Worm (Caenorhabditis elegans) whole organism, dauer: Measurements from ENCODE around the gene srn-1.

Experiments
- unc-62 ChIP-seq: sonication (generic microtip); optimal IDR thresholded peaks from 2 replicates; lab custom pipeline; 2017; ENCODE audit warnings: missing biosample characterization, missing genetic modification reagents, missing genetic modification characterization

srn-1 gene

DNA sequence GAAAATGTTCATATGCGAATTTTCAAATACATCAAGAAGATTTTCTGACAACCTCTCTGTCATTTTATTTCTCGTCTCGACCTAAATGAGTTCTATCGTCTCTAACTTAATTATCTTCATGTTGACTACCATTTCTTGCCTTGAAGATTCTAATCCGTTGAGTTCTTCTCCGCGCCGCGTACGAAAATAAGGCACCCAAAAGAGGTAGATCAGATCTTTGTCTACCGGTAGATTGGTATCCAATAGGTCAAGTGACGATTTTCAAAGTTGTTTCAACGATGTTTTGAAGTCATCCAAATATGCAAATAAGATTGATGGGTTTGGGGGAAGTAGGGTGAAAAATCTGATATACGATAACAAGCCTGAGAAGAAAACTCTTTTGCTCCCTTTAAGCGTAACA lies 32.3 kb downstream of the srn-1 start:
- TF ChIP-seq unc-62 (GFP tag; lab: Kevin White, UChicago), result no peak

ce11 chrV:6250959-6251598 lies 35.2 kb downstream of the srn-1 start:
- no peak for TF ChIP-seq unc-62 (GFP tag; lab: Kevin White, UChicago)

ce11 chrV:6249135-6249534 lies 37.1 kb downstream of the srn-1 start:
- TF ChIP-seq unc-62 (GFP tag; lab: Kevin White, UChicago), result no peak

DNA sequence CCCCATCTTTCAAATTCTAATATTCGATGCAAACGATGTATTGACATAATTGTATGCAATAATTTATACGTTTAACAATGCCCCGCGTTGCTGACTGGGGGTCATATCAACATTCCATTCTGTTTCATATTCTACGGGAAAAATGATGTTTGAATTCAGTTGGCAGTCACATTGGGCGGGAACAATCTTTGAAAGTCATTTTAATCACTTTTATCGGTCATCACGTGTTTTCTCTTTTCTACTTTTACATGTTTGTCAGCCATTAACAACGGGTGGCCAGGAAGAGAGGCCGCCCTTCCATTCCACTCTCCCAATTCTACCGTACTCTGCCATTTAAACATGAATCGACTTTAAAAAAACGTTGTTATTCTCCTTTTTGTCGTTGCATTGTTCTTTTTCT lies 37.5 kb downstream of the srn-1 start:
- TF ChIP-seq unc-62 (GFP tag; lab: Kevin White, UChicago), result no peak

ce11 chrV:6247397-6247796 lies 38.8 kb downstream of the srn-1 start:
- TF ChIP-seq unc-62 (GFP tag; lab: Kevin White, UChicago), result no peak

DNA sequence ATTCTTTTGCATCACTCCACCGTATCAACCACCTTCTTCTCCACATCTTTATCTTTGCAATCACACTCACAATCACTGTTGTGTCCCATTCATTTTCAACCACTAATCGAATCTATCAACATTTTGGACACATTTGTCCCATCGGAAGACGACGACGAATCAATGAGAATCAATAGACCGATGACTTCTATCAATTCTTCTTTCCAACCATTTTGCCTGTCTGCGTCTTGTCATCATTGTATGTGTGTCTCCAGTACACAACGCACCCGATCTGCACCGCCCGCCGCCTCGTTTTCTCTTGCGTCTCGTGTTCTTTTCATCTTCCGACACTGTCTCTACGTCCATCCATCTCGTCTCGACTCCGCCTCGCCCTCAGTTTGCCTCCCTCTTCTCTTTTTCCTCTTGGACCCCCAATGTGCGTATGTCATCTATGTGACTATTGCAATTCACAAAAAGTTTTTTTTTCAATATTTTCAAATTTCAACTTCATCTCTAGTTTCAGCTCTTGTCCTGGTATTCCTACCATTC lies 39.7 kb downstream of the srn-1 start, which contains the start of gene dmd-7:
Gene dmd-7 (plus strand): TSS at position 478 of the 528 bp plus-strand sequence.
- no peak for TF ChIP-seq unc-62 (GFP tag; lab: Kevin White, UChicago)

ce11 chrV:6244631-6245030 lies 41.6 kb downstream of the srn-1 start:
- TF ChIP-seq unc-62 (GFP tag; lab: Kevin White, UChicago), result no peak

DNA sequence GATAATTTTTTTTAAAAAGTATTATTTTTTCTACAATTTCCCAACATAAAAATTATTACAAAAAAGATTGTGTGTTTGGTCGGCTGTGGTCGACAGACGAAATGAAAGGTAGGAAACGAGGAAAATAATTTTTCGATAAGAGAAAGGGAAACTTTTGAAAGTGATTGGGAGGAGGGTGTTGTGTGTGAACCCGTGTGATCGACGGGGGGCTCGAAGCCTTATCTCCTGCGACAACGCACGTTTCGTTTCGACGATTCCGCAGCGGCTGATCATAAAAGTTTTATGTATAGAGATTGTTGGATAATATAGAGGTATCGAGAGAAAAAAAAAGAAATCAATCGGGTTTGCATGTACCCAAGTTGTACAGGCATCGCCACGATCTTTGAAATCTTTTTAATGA lies 43.0 kb downstream of the srn-1 start:
- no peak for TF ChIP-seq unc-62 (GFP tag; lab: Kevin White, UChicago)

DNA sequence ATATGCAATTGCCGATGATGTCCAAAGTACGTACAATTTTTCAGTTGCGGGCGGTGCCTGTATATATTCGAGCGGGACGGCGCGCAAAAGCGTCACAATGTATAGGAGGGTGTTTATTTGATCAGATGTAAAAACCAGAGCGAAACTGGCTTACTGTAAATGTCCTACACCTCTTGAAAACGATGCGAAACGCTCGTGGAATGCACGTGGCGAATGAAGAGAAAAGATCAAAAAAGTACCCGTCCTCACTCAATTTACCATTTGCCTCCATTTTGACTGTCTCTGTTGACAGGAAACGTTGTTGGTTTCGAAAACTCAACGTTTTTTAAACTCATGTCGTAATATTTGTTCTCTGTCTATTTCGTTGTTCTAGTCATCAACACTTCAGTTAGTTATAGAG lies 45.5 kb downstream of the srn-1 start:
- TF ChIP-seq unc-62 (GFP tag; lab: Kevin White, UChicago), result no peak

- no peak for TF ChIP-seq unc-62 (GFP tag; lab: Kevin White, UChicago)
Measured at ce11 chrV:6239855-6240254, 46.4 kb downstream of the srn-1 start.

ce11 chrV:6238347-6238746 lies 47.9 kb downstream of the srn-1 start:
- TF ChIP-seq unc-62 (GFP tag; lab: Kevin White, UChicago), result no peak

DNA sequence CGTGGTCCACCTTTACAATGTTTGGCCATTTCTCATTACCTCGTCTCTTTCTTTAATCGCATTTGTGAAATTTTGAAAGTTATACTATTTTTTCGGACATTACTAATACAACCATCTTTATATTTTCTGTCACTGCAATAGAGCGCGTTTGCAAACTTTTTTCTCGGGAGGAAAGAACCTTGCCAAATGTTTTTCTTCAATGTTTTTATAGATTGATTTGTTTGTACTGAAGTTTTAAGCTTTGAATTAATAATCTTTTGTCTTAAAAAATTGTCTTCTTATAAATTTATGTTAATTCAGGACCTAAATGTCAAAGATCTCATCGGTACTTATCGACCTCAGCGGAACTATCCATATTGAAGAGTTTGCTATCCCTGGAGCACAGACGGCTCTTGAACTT lies 51.4 kb downstream of the srn-1 start, which contains the start of gene K08B12.3:
Gene K08B12.3 (plus strand): TSS at position 301 of the 400 bp plus-strand sequence.
- TF ChIP-seq unc-62 (GFP tag; lab: Kevin White, UChicago), result no peak
